Fruit fly (Drosophila melanogaster) whole organism, embryonic: ENCODE measurements around the gene vnd.

ENCODE experiments used
- Antp ChIP-seq: fragments of 200-800 bp; sonication (Bioruptor generic); optimal IDR thresholded peaks from 3 replicates; lab custom pipeline; 2016; ENCODE audit warnings: missing biosample characterization, missing genetic modification characterization
- Atf-2 ChIP-seq: fragments of 200-800 bp; sonication (Bioruptor generic); optimal IDR thresholded peaks from 2 replicates; lab custom pipeline; 2016; ENCODE audit warnings: missing biosample characterization, missing genetic modification characterization
- Awh ChIP-seq: fragments of 200-800 bp; sonication (Bioruptor generic); IDR thresholded peaks from 2 replicates; pipeline ENCODE4, ENCODE4 v1.3.6; 2022; ENCODE audit warnings: missing biosample characterization, missing genetic modification characterization
- Bdp1 ChIP-seq: fragments of 200-800 bp; sonication (Bioruptor generic); optimal IDR thresholded peaks from 3 replicates; lab custom pipeline; 2016; ENCODE audit warnings: missing biosample characterization, missing genetic modification characterization
- CG10209 ChIP-seq: fragments of 200-800 bp; sonication (Bioruptor generic); optimal IDR thresholded peaks from 3 replicates; lab custom pipeline; 2017; ENCODE audit warnings: missing biosample characterization, mild to moderate bottlenecking, missing genetic modification characterization, missing genetic modification reagents
- CG12104 ChIP-seq: fragments of 200-800 bp; sonication (Bioruptor generic); optimal IDR thresholded peaks from 3 replicates; lab custom pipeline; 2016; ENCODE audit warnings: missing biosample characterization, missing genetic modification characterization
- CG1233 ChIP-seq: fragments of 200-800 bp; sonication (Bioruptor generic); optimal IDR thresholded peaks from 4 replicates; lab custom pipeline; 2018; ENCODE audit warnings: missing biosample characterization, mild to moderate bottlenecking, missing genetic modification characterization
- CG14860 ChIP-seq: fragments of 200-800 bp; sonication (Bioruptor generic); IDR thresholded peaks from 3 replicates; pipeline ENCODE4 v1.3.6; 2022; ENCODE audit warnings: missing biosample characterization, missing genetic modification characterization; ENCODE audit not compliant: partially characterized antibody
- CG17186 ChIP-seq: fragments of 200-800 bp; sonication (Bioruptor generic); optimal IDR thresholded peaks from 3 replicates; lab custom pipeline; 2017; ENCODE audit warnings: missing biosample characterization, missing genetic modification reagents, missing genetic modification characterization
- CG17359 ChIP-seq: fragments of 200-800 bp; sonication (Bioruptor generic); optimal IDR thresholded peaks from 3 replicates; lab custom pipeline; 2018; ENCODE audit warnings: missing biosample characterization, mild to moderate bottlenecking, missing genetic modification characterization, moderate library complexity
- CG17829 ChIP-seq: fragments of 200-800 bp; optimal IDR thresholded peaks from 2 replicates; lab custom pipeline; 2019; ENCODE audit warnings: missing biosample characterization, mild to moderate bottlenecking, missing genetic modification characterization, moderate library complexity
- CG18619 ChIP-seq: fragments of 200-800 bp; sonication (Bioruptor generic); optimal IDR thresholded peaks from 3 replicates; lab custom pipeline; 2017; ENCODE audit warnings: missing biosample characterization, mild to moderate bottlenecking, missing genetic modification characterization
- CG42726 ChIP-seq: fragments of 200-800 bp; sonication (Bioruptor generic); IDR thresholded peaks from 2 replicates; pipeline ENCODE4 v1.3.6; 2022; ENCODE audit warnings: missing biosample characterization, missing genetic modification characterization; ENCODE audit not compliant: partially characterized antibody
- CG6175 ChIP-seq: fragments of 200-800 bp; sonication (Bioruptor generic); IDR thresholded peaks from 3 replicates; pipeline ENCODE4 v1.3.6; 2022; ENCODE audit warnings: missing biosample characterization, missing genetic modification characterization
- CG6813 ChIP-seq: fragments of 200-800 bp; sonication (Bioruptor generic); optimal IDR thresholded peaks from 2 replicates; lab custom pipeline; 2017; ENCODE audit warnings: missing biosample characterization, missing genetic modification characterization, mild to moderate bottlenecking, moderate library complexity, missing genetic modification reagents
- CG6854 ChIP-seq: fragments of 200-800 bp; sonication (Bioruptor generic); optimal IDR thresholded peaks from 3 replicates; lab custom pipeline; 2017; ENCODE audit warnings: missing biosample characterization, mild to moderate bottlenecking, missing genetic modification characterization
- CG7745 ChIP-seq: fragments of 200-800 bp; sonication (Bioruptor generic); optimal IDR thresholded peaks from 2 replicates; lab custom pipeline; 2018; ENCODE audit warnings: missing biosample characterization, mild to moderate bottlenecking, missing genetic modification characterization, moderate library complexity
- D ChIP-seq, 2 experiments: fragments of 200-800 bp in 1 of 2; fragments of >200 bp in 1 of 2; sonication (Bioruptor generic) in 1 of 2; optimal IDR thresholded peaks; 2 replicates in 1 of 2; 3 replicates in 1 of 2; lab custom pipeline; 2017; ENCODE audit warnings: mild to moderate bottlenecking in 1 of 2, missing biosample characterization in 1 of 2, missing genetic modification characterization in 1 of 2, missing genetic modification reagents in 1 of 2
- Dip3 ChIP-seq: fragments of 200-800 bp; sonication (Bioruptor generic); optimal IDR thresholded peaks from 3 replicates; lab custom pipeline; 2016; ENCODE audit warnings: missing biosample characterization, missing genetic modification characterization
- Dp ChIP-seq: fragments of 200-800 bp; sonication (Bioruptor generic); optimal IDR thresholded peaks from 2 replicates; lab custom pipeline; 2018; ENCODE audit warnings: missing biosample characterization, mild to moderate bottlenecking, missing genetic modification characterization, moderate library complexity
- Elba2 ChIP-seq: fragments of 200-800 bp; sonication (Bioruptor generic); optimal IDR thresholded peaks from 3 replicates; lab custom pipeline; 2016; ENCODE audit warnings: missing biosample characterization, missing genetic modification characterization
- Fer1 ChIP-seq: fragments of 200-800 bp; sonication (Bioruptor generic); optimal IDR thresholded peaks from 2 replicates; lab custom pipeline; 2017; ENCODE audit warnings: missing biosample characterization, mild to moderate bottlenecking, missing genetic modification characterization
- HHEX ChIP-seq: fragments of 200-800 bp; sonication (Bioruptor generic); optimal IDR thresholded peaks from 3 replicates; lab custom pipeline; 2017; ENCODE audit warnings: missing biosample characterization, mild to moderate bottlenecking, missing genetic modification characterization, missing genetic modification reagents
- HLH54F ChIP-seq: fragments of 200-800 bp; sonication (Bioruptor generic); optimal IDR thresholded peaks from 3 replicates; lab custom pipeline; 2016; ENCODE audit warnings: missing biosample characterization, missing genetic modification characterization
- HmgZ ChIP-seq: fragments of 200-800 bp; sonication (Bioruptor generic); optimal IDR thresholded peaks from 2 replicates; lab custom pipeline; 2018; ENCODE audit warnings: missing biosample characterization, mild to moderate bottlenecking, missing genetic modification characterization
- Hsf ChIP-seq: fragments of 200-800 bp; sonication (Bioruptor generic); optimal IDR thresholded peaks from 3 replicates; lab custom pipeline; 2016; ENCODE audit warnings: missing biosample characterization, missing genetic modification characterization
- Lim3 ChIP-seq: fragments of 200-800 bp; sonication (Bioruptor generic); IDR thresholded peaks from 2 replicates; pipeline ENCODE4 v1.3.6; 2022; ENCODE audit warnings: missing biosample characterization, missing genetic modification characterization
- Max ChIP-seq: fragments of 200-800 bp; sonication (Bioruptor generic); optimal IDR thresholded peaks from 2 replicates; lab custom pipeline; 2016; ENCODE audit warnings: missing biosample characterization, mild to moderate bottlenecking, missing genetic modification characterization
- Pdp1 ChIP-seq, 2 experiments: fragments of 200-800 bp; sonication (Bioruptor generic); optimal IDR thresholded peaks; 3 replicates each; lab custom pipeline; 2016; ENCODE audit warnings: missing biosample characterization in 2 of 2, missing genetic modification characterization in 2 of 2, mild to moderate bottlenecking in 1 of 2, moderate library complexity in 1 of 2
- btn ChIP-seq: fragments of 200-800 bp; sonication (Bioruptor generic); optimal IDR thresholded peaks from 2 replicates; lab custom pipeline; 2016; ENCODE audit warnings: missing biosample characterization, missing genetic modification characterization
- chn ChIP-seq: fragments of 200-800 bp; sonication (Bioruptor generic); optimal IDR thresholded peaks from 2 replicates; lab custom pipeline; 2016; ENCODE audit warnings: missing biosample characterization, missing genetic modification characterization
- dmrt11E ChIP-seq: fragments of 200-800 bp; sonication (Bioruptor generic); optimal IDR thresholded peaks from 3 replicates; lab custom pipeline; 2018; ENCODE audit warnings: missing biosample characterization, mild to moderate bottlenecking, missing genetic modification characterization, moderate library complexity
- hth ChIP-seq: fragments of >200 bp; optimal IDR thresholded peaks from 2 replicates; lab custom pipeline; 2017; ENCODE audit warnings: inconsistent platforms
- insv ChIP-seq, 2 experiments: fragments of 200-800 bp; sonication (Bioruptor generic); optimal IDR thresholded peaks; 3 replicates each; lab custom pipeline; 2016 to 2018; ENCODE audit warnings: missing biosample characterization in 2 of 2, missing genetic modification characterization in 2 of 2
- jigr1 ChIP-seq: fragments of 200-800 bp; sonication (Bioruptor generic); IDR thresholded peaks from 3 replicates; pipeline ENCODE4 v1.3.6; 2022; ENCODE audit warnings: missing biosample characterization, missing genetic modification characterization
- ken ChIP-seq: fragments of 200-800 bp; sonication (Bioruptor generic); IDR thresholded peaks from 3 replicates; pipeline ENCODE4 v1.3.6; 2022; ENCODE audit warnings: missing biosample characterization, missing genetic modification characterization
- lbe ChIP-seq: fragments of 200-800 bp; sonication (Bioruptor generic); optimal IDR thresholded peaks from 2 replicates; lab custom pipeline; 2016; ENCODE audit warnings: missing biosample characterization, mild to moderate bottlenecking, missing genetic modification characterization
- lola ChIP-seq, 3 experiments: fragments of >200 bp in 2 of 3; fragments of 200-800 bp in 1 of 3; sonication (Bioruptor generic) in 1 of 3; optimal IDR thresholded peaks; 2 replicates each; lab custom pipeline; 2017 to 2019; ENCODE audit warnings: missing biosample characterization in 3 of 3, missing genetic modification characterization in 3 of 3, mild to moderate bottlenecking in 1 of 3, moderate library complexity in 1 of 3
- lov ChIP-seq, 2 experiments: fragments of 200-800 bp in 1 of 2; fragments of >200 bp in 1 of 2; sonication (Bioruptor generic) in 1 of 2; IDR thresholded peaks in 1 of 2; optimal IDR thresholded peaks in 1 of 2; 2 replicates in 1 of 2; 3 replicates in 1 of 2; pipeline versions ENCODE4 v1.3.6 to Lab custom; 2017 to 2022; ENCODE audit warnings: missing biosample characterization in 1 of 2, missing genetic modification characterization in 1 of 2
- nerfin-1 ChIP-seq: fragments of 200-800 bp; sonication (Bioruptor generic); optimal IDR thresholded peaks from 3 replicates; lab custom pipeline; 2019; ENCODE audit warnings: missing biosample characterization, mild to moderate bottlenecking, missing genetic modification characterization, moderate library complexity
- nmo ChIP-seq: fragments of 200-800 bp; sonication (Bioruptor generic); optimal IDR thresholded peaks from 2 replicates; lab custom pipeline; 2018; ENCODE audit warnings: missing biosample characterization, mild to moderate bottlenecking, missing genetic modification characterization, moderate library complexity
- onecut ChIP-seq: fragments of 200-800 bp; sonication (Bioruptor generic); IDR thresholded peaks from 2 replicates; pipeline ENCODE4 v1.3.6; 2022; ENCODE audit warnings: missing biosample characterization, missing genetic modification characterization
- pnt ChIP-seq: fragments of 200-800 bp; sonication (Bioruptor generic); optimal IDR thresholded peaks from 3 replicates; lab custom pipeline; 2016; ENCODE audit warnings: missing biosample characterization, missing genetic modification characterization
- repo ChIP-seq: fragments of 200-800 bp; sonication (Bioruptor generic); optimal IDR thresholded peaks from 2 replicates; lab custom pipeline; 2016; ENCODE audit warnings: missing biosample characterization, missing genetic modification characterization
- slbo ChIP-seq: fragments of 200-800 bp; sonication (Bioruptor generic); IDR thresholded peaks from 2 replicates; pipeline ENCODE4 v1.3.6; 2022; ENCODE audit warnings: missing biosample characterization, missing genetic modification characterization
- slou ChIP-seq: fragments of 200-800 bp; sonication (Bioruptor generic); optimal IDR thresholded peaks from 3 replicates; lab custom pipeline; 2016; ENCODE audit warnings: missing biosample characterization, missing genetic modification characterization
- sna ChIP-seq: fragments of 200-800 bp; sonication (Bioruptor generic); IDR thresholded peaks from 2 replicates; pipeline ENCODE4 v1.3.6; 2022; ENCODE audit warnings: missing biosample characterization, missing genetic modification characterization; ENCODE audit not compliant: partially characterized antibody
- ssp ChIP-seq: fragments of 200-800 bp; sonication (Bioruptor generic); IDR thresholded peaks from 2 replicates; pipeline ENCODE4 v1.3.6; 2022; ENCODE audit warnings: missing biosample characterization, missing genetic modification characterization
- stc ChIP-seq: fragments of 200-800 bp; sonication (Bioruptor generic); IDR thresholded peaks from 2 replicates; pipeline ENCODE4 v1.3.6; 2022; ENCODE audit warnings: missing biosample characterization, missing genetic modification characterization
- unpg ChIP-seq: fragments of 200-800 bp; sonication (Bioruptor generic); optimal IDR thresholded peaks from 3 replicates; lab custom pipeline; 2018; ENCODE audit warnings: missing biosample characterization, mild to moderate bottlenecking, missing genetic modification characterization, moderate library complexity

The vnd gene

dm6 chrX:617477-617795 is 35.5 kb downstream of the vnd start (continued):
- TF ChIP-seq CG12104 (GFP tag; lab: Kevin White, UChicago) (no peak), CG10209 (GFP tag; lab: Kevin White, UChicago) (no peak), insv (GFP tag; optimal IDR thresholded peaks at IDR 0.05; lab: Kevin White, UChicago) (no peak), CG17829 (peak; percentile 16), jigr1 (no peak), unpg (GFP tag; lab: Kevin White, UChicago) (no peak), Antp (GFP tag; lab: Kevin White, UChicago) (no peak), CG7745 (tag; lab: Kevin White, UChicago) (no peak), slou (no peak), CG18619 (GFP tag; lab: Kevin White, UChicago) (no peak), repo (GFP tag; lab: Kevin White, UChicago) (no peak), Bdp1 (no peak), lov (optimal IDR thresholded peaks at IDR 0.05; lab: Kevin White, UChicago) (no peak), lov (GFP tag; IDR thresholded peaks at IDR 0.05; lab: Robert Waterston, UW) (no peak), Lim3 (GFP tag; lab: Robert Waterston, UW) (no peak), nerfin-1 (tag; lab: Kevin White, UChicago) (no peak), stc (GFP tag; lab: Robert Waterston, UW) (no peak), slbo (GFP tag; lab: Robert Waterston, UW) (no peak; the same call in 1 of the 2 replicates), chn (GFP tag; lab: Kevin White, UChicago) (peak; percentile 1), sna (GFP tag; lab: Robert Waterston, UW) (peak; percentile 65), Fer1 (GFP tag; lab: Kevin White, UChicago) (no peak), HLH54F (GFP tag; lab: Kevin White, UChicago) (no peak), onecut (GFP tag; lab: Robert Waterston, UW) (no peak), CG42726 (GFP tag; lab: Robert Waterston, UW) (peak; percentile 85; the same call in 1 of the 2 replicates), CG14860 (peak; percentile 53; the same call in 2 of the 3 replicates), Dip3 (GFP tag; lab: Kevin White, UChicago) (no peak), lbe (GFP tag; lab: Kevin White, UChicago) (peak; percentile 27), hth (no peak), Elba2 (GFP tag; lab: Kevin White, UChicago) (no peak), ken (GFP tag; lab: Robert Waterston, UW) (0 out of 3 replicates have a peak, but pooled peaks have one; percentile 16), lola (GFP tag; optimal IDR thresholded peaks at IDR 0.05; lab: Kevin White, UChicago) (no peak), CG6175 (GFP tag; lab: Robert Waterston, UW) (no peak), HmgZ (tag; lab: Kevin White, UChicago) (peak; percentile 41), Dp (peak; percentile 84), Atf-2 (GFP tag; lab: Kevin White, UChicago) (no peak), HHEX (no peak), CG6813 (GFP tag; lab: Kevin White, UChicago) (no peak), CG1233 (GFP tag; lab: Kevin White, UChicago) (no peak), D (optimal IDR thresholded peaks at IDR 0.05; lab: Kevin White, UChicago) (no peak), D (GFP tag; optimal IDR thresholded peaks at IDR 0.05; lab: Kevin White, UChicago) (no peak), Awh (no peak), CG6854 (GFP tag; lab: Kevin White, UChicago) (no peak), nmo (GFP tag; lab: Kevin White, UChicago) (no peak), pnt (GFP tag; lab: Kevin White, UChicago) (no peak), dmrt11E (tag; lab: Kevin White, UChicago) (no peak), Max (GFP tag; lab: Kevin White, UChicago) (no peak), btn (GFP tag; lab: Kevin White, UChicago) (no peak), ssp (GFP tag; lab: Robert Waterston, UW) (no peak), CG17359 (tag; lab: Kevin White, UChicago) (no peak), Pdp1 (GFP tag; optimal IDR thresholded peaks at IDR 0.05; lab: Kevin White, UChicago) (peak in 1 of 2 experiments; percentile 17), CG17186 (peak; percentile 93), Hsf (GFP tag; lab: Kevin White, UChicago) (peak; percentile 13)
